Fruit fly (Drosophila melanogaster): Measurements from ENCODE around the gene verm.

DNA sequence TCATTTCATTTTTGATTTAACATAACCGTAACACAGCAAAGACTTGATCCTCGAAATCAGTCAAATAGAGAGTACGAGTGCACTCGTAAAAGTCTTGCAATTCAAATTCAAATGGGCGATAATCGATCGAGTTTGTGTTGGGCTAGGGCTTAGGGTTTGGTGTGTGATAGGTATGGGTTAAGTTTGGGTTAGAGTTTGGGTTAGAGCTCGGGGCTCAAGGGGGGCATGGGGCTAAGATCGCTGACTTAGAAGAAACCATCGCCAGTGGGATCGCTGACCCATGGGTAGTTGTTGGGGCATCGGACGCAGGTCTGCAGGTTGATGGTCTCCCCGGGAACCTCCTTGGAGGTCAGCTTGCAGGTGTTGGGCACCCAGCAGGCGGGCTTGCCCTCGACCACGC, 6.0 kb upstream of the verm start:
- TF ChIP-seq CG8478 (optimal IDR thresholded peaks at IDR 0.05) (no peak), Dll (optimal IDR thresholded peaks at IDR 0.05) (no peak), usp (GFP tag; optimal IDR thresholded peaks at IDR 0.05) (no peak)

All from whole organism.